Worm (Caenorhabditis elegans) whole organism, young adult: ENCODE measurements around the gene F13A2.10.
A peak's percentile ranks its signal among the peaks of the same experiment; 100 is the strongest.

Experiments used
- Y95B8A.8 ChIP-seq: fragments of 200-800 bp; sonication (Bioruptor generic); IDR thresholded peaks from 2 replicates; pipeline ENCODE4 v1.3.6; 2022; ENCODE audit warnings: missing genetic modification reagents, missing genetic modification characterization, missing compliant biosample characterization
- aptf-2 ChIP-seq: fragments of 200-800 bp; sonication (Bioruptor generic); conservative IDR thresholded peaks from 2 replicates; pipeline ENCODE4 v1.3.6; 2022; ENCODE audit warnings: missing genetic modification reagents, missing genetic modification characterization, missing compliant biosample characterization
- aptf-3 ChIP-seq: fragments of 200-800 bp; sonication (Bioruptor generic); IDR thresholded peaks from 2 replicates; pipeline ENCODE4 v1.3.6; 2022; ENCODE audit warnings: missing genetic modification characterization, missing compliant biosample characterization
- atf-7 ChIP-seq: sonication (generic microtip); optimal IDR thresholded peaks from 2 replicates; lab custom pipeline; 2017; ENCODE audit warnings: mild to moderate bottlenecking, missing genetic modification characterization, missing compliant biosample characterization
- bed-2 ChIP-seq: fragments of 200-800 bp; sonication (Bioruptor generic); IDR thresholded peaks from 2 replicates; pipeline ENCODE4 v1.3.6; 2022; ENCODE audit warnings: missing genetic modification reagents, missing genetic modification characterization, missing compliant biosample characterization
- chd-7 ChIP-seq: sonication (generic microtip); optimal IDR thresholded peaks from 2 replicates; lab custom pipeline; 2016; ENCODE audit warnings: mild to moderate bottlenecking, missing genetic modification characterization, moderate library complexity, missing compliant biosample characterization
- lsl-1 ChIP-seq: fragments of 200-800 bp; sonication (Bioruptor generic); optimal IDR thresholded peaks from 2 replicates; lab custom pipeline; 2018; ENCODE audit warnings: mild to moderate bottlenecking, missing genetic modification characterization, moderate library complexity, missing compliant biosample characterization
- nhr-120 ChIP-seq: fragments of 200-800 bp; sonication (Bioruptor generic); IDR thresholded peaks from 2 replicates; pipeline ENCODE4 v1.3.6; 2022; ENCODE audit warnings: missing genetic modification characterization, missing compliant biosample characterization
- nhr-90 ChIP-seq: sonication (generic microtip); optimal IDR thresholded peaks from 2 replicates; lab custom pipeline; 2016; ENCODE audit warnings: missing genotype, mild to moderate bottlenecking, missing genetic modification characterization, missing compliant biosample characterization
- pbrm-1 ChIP-seq: fragments of 200-800 bp; sonication (Bioruptor generic); IDR thresholded peaks from 2 replicates; pipeline ENCODE4 v1.3.6; 2022; ENCODE audit warnings: missing genetic modification reagents, missing genetic modification characterization, missing compliant biosample characterization
- pha-4 ChIP-seq: fragments of 150-350 bp; sonication (generic microtip); optimal IDR thresholded peaks from 2 replicates; lab custom pipeline; 2014; ENCODE audit warnings: missing biosample characterization, missing genetic modification reagents, missing genetic modification characterization
- sptf-2 ChIP-seq: fragments of 200-800 bp; sonication (Bioruptor generic); optimal IDR thresholded peaks from 2 replicates; lab custom pipeline; 2018; ENCODE audit warnings: mild to moderate bottlenecking, missing genetic modification characterization, missing compliant biosample characterization
- unc-62 ChIP-seq: fragments of 150-350 bp; optimal IDR thresholded peaks from 2 replicates; lab custom pipeline; 2014; ENCODE audit warnings: missing biosample characterization, missing genetic modification reagents, missing genetic modification characterization

DNA sequence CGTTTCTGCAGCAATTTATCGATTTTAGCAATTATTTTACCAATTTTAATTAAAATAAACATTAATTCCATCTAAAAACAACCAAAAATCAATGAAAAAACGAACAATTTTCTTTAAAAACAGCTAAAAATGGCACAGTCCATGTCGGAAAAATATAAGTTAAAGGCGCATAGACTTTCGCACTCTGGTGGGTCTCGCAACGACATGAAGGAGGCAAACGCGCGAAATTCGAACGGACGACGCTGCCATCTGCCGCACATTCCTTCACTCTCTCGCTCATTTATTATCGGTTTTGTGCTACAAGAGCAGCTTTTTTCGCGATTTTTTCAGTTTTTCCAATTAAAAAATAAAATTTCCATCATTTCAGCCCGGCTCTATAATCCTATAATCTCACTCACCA is 39.3 kb downstream of the F13A2.10 start, which contains the start of gene mcm-7:
- no peak for TF ChIP-seq unc-62 (GFP tag; lab: Kevin White, UChicago)
- TF ChIP-seq sptf-2 (GFP tag; lab: Kevin White, UChicago) = no peak
- no peak for TF ChIP-seq aptf-2 (GFP tag; lab: Robert Waterston, UW)
- TF ChIP-seq Y95B8A.8 = no peak
- TF ChIP-seq nhr-120 (GFP tag; lab: Robert Waterston, UW) = no peak
- TF ChIP-seq pha-4 = no peak
- no peak for TF ChIP-seq bed-2 (GFP tag; lab: Robert Waterston, UW)
- TF ChIP-seq pbrm-1 = 0 out of 2 replicates have a peak, but pooled peaks have one; percentile 47
- TF ChIP-seq lsl-1 (GFP tag; lab: Kevin White, UChicago) = peak; percentile 64
- TF ChIP-seq chd-7 = no peak
- TF ChIP-seq nhr-90 = no peak
- no peak for TF ChIP-seq aptf-3 (GFP tag; lab: Robert Waterston, UW)
- TF ChIP-seq atf-7 (tag; lab: Kevin White, UChicago) = no peak
